Fruit fly (Drosophila melanogaster) whole organism, adult: ENCODE results near the gene CG8097.

Experiments used
- CG11617 ChIP-seq: fragments of 200-800 bp; sonication (Bioruptor generic); optimal IDR thresholded peaks from 2 replicates; lab custom pipeline; 2017; ENCODE audit warnings: mild to moderate bottlenecking, missing biosample characterization, missing genetic modification reagents, missing genetic modification characterization
- CG12768 ChIP-seq: fragments of 200-800 bp; sonication (Bioruptor generic); optimal IDR thresholded peaks from 2 replicates; lab custom pipeline; 2017; ENCODE audit warnings: missing biosample characterization, missing genetic modification characterization, mild to moderate bottlenecking, moderate library complexity, missing genetic modification reagents
- CG14711 ChIP-seq: fragments of 200-800 bp; sonication (Bioruptor generic); optimal IDR thresholded peaks from 2 replicates; lab custom pipeline; 2018; ENCODE audit warnings: missing biosample characterization, mild to moderate bottlenecking, missing genetic modification characterization, moderate library complexity
- CG1620 ChIP-seq: fragments of 200-800 bp; sonication (Bioruptor generic); optimal IDR thresholded peaks from 2 replicates; lab custom pipeline; 2016; ENCODE audit warnings: missing biosample characterization, missing genetic modification characterization
- CG33017 ChIP-seq: fragments of 200-800 bp; sonication (Bioruptor generic); optimal IDR thresholded peaks from 2 replicates; lab custom pipeline; 2018; ENCODE audit warnings: missing biosample characterization, mild to moderate bottlenecking, missing genetic modification characterization, moderate library complexity
- CG5204 ChIP-seq: fragments of 200-800 bp; sonication (Bioruptor generic); optimal IDR thresholded peaks from 2 replicates; lab custom pipeline; 2016; ENCODE audit warnings: missing biosample characterization, missing genetic modification characterization
- CG7045 ChIP-seq: fragments of 200-800 bp; sonication (Bioruptor generic); optimal IDR thresholded peaks from 2 replicates; lab custom pipeline; 2017; ENCODE audit warnings: missing biosample characterization, mild to moderate bottlenecking, missing genetic modification characterization
- CG7101 ChIP-seq: fragments of 200-800 bp; sonication (Bioruptor generic); optimal IDR thresholded peaks from 2 replicates; lab custom pipeline; 2018; ENCODE audit warnings: missing biosample characterization, mild to moderate bottlenecking, missing genetic modification characterization, moderate library complexity
- Clk ChIP-seq: fragments of 200-800 bp; sonication (Bioruptor generic); optimal IDR thresholded peaks from 2 replicates; lab custom pipeline; 2017; ENCODE audit warnings: missing biosample characterization, missing genetic modification characterization
- Crg-1 ChIP-seq: fragments of 200-800 bp; sonication (Bioruptor generic); optimal IDR thresholded peaks from 2 replicates; lab custom pipeline; 2016; ENCODE audit warnings: missing biosample characterization, missing genetic modification characterization
- Hr96 ChIP-seq: fragments of 200-800 bp; sonication (Bioruptor generic); optimal IDR thresholded peaks from 2 replicates; lab custom pipeline; 2016; ENCODE audit warnings: missing biosample characterization, missing genetic modification characterization
- Mnt ChIP-seq: fragments of 200-800 bp; sonication (Bioruptor generic); optimal IDR thresholded peaks from 2 replicates; lab custom pipeline; 2016; ENCODE audit warnings: missing biosample characterization, mild to moderate bottlenecking, missing genetic modification characterization
- bab1 ChIP-seq: fragments of 200-800 bp; sonication (Bioruptor generic); optimal IDR thresholded peaks from 3 replicates; lab custom pipeline; 2019; ENCODE audit warnings: missing biosample characterization, mild to moderate bottlenecking, missing genetic modification characterization, moderate library complexity
- cic ChIP-seq: fragments of 200-800 bp; sonication (Bioruptor generic); optimal IDR thresholded peaks from 2 replicates; lab custom pipeline; 2017; ENCODE audit warnings: missing biosample characterization, mild to moderate bottlenecking, missing genetic modification characterization, moderate library complexity
- cnc ChIP-seq, 2 experiments: fragments of >200 bp; optimal IDR thresholded peaks; 2 replicates each; lab custom pipeline; 2017
- kay ChIP-seq: fragments of 200-800 bp; sonication (Bioruptor generic); peaks from one replicate; lab custom pipeline; 2016; ENCODE audit warnings: missing biosample characterization, missing genetic modification characterization, borderline replicate concordance
- ovo ChIP-seq: fragments of 200-800 bp; sonication (Bioruptor generic); optimal IDR thresholded peaks from 2 replicates; lab custom pipeline; 2016; ENCODE audit warnings: missing biosample characterization, missing genetic modification characterization
- pad ChIP-seq: fragments of 200-800 bp; sonication (Bioruptor generic); optimal IDR thresholded peaks from 3 replicates; lab custom pipeline; 2017; ENCODE audit warnings: missing biosample characterization, missing genetic modification characterization, mild to moderate bottlenecking, moderate library complexity, missing genetic modification reagents
- tj ChIP-seq: fragments of 200-800 bp; sonication (Bioruptor generic); optimal IDR thresholded peaks from 3 replicates; lab custom pipeline; 2017; ENCODE audit warnings: missing biosample characterization, mild to moderate bottlenecking, missing genetic modification characterization, moderate library complexity
- toe ChIP-seq: fragments of 200-800 bp; sonication (Bioruptor generic); optimal IDR thresholded peaks from 2 replicates; lab custom pipeline; 2016; ENCODE audit warnings: missing biosample characterization, missing genetic modification characterization

CG8097 gene

DNA sequence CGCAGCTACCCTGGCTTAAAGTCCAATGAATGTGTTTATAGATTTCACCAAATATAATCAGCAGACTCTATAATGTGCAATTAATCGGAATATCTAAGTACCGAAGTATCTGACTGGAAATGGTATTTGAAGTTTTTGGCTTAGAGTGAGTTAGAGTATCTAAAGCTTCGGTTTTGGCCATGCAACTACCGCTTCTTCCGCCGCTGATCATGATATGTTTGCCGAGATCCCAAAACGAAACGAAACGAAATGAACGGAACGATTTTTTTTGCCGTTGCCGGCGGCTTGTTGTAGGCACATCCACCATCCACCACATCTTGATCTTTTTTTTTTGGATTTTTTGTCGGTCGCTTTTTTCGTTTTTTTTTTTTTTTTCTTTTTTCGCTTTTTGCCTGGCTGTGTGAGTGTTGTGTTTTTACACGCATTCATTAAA is 40.0 kb downstream of the CG8097 start:
- no peak for TF ChIP-seq CG5204 (GFP tag; lab: Kevin White, UChicago)
- TF ChIP-seq CG1620 (GFP tag; lab: Kevin White, UChicago): no peak

DNA sequence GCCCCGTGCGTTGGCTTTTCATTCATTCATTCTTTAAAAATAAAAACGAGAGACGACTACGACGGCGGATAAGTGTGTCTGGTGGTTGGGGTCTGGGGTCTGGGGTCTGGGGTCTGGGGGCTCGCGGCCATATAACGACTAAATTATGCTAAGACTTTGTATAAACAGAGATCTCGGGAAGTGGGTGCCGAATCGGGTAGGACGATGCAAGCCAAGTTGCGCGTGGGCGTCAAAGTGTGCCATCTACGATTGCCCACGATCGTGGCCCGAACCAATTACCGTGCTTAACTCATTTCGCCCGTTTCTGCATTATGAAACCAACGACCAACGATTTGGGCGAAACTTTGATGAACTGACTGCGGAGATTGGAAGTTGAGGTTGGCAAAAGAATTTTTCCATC is 40.9 kb downstream of the CG8097 start:
- TF ChIP-seq kay (GFP tag; lab: Kevin White, UChicago) (no peak), toe (GFP tag; lab: Kevin White, UChicago) (no peak), Mnt (GFP tag; lab: Kevin White, UChicago) (no peak), Hr96 (no peak), Clk (no peak), Crg-1 (no peak), CG1620 (GFP tag; lab: Kevin White, UChicago) (no peak), CG12768 (GFP tag; lab: Kevin White, UChicago) (no peak), cic (GFP tag; lab: Kevin White, UChicago) (no peak), CG7101 (tag; lab: Kevin White, UChicago) (no peak), pad (GFP tag; lab: Kevin White, UChicago) (no peak)

DNA sequence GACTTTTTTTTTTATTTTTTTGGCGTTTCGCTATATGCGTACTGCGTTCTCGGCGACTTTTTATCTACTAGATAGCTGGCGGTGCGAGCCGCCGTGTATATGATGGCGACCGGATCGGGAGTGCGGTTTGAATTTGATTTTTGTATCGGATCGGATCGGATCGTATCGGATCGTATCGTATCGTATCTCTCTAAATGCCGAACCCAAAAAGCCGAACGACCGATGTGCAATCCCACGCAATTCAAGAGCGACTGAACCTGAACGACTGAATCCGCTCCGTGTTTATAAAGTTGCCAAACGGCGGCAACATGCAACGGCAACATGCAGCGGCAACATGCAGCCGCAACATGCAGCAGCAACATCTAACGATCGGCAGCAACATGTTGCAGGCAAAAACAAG is 43.3 kb downstream of the CG8097 start:
- no peak for TF ChIP-seq CG1620 (GFP tag; lab: Kevin White, UChicago)
- TF ChIP-seq Clk: no peak
- peak; percentile 42 for TF ChIP-seq bab1 (GFP tag; lab: Kevin White, UChicago)
- no peak for TF ChIP-seq CG12768 (GFP tag; lab: Kevin White, UChicago)
- no peak for TF ChIP-seq ovo (GFP tag; lab: Kevin White, UChicago)
- TF ChIP-seq cnc (optimal IDR thresholded peaks at IDR 0.05; lab: Kevin White, UChicago): no peak
- no peak for TF ChIP-seq cic (GFP tag; lab: Kevin White, UChicago)
- no peak for TF ChIP-seq Mnt (GFP tag; lab: Kevin White, UChicago)
- no peak for TF ChIP-seq pad (GFP tag; lab: Kevin White, UChicago)
- TF ChIP-seq Hr96: peak; percentile 8
- no peak for TF ChIP-seq CG5204 (GFP tag; lab: Kevin White, UChicago)
- peak; percentile 14 for TF ChIP-seq Crg-1
- TF ChIP-seq CG14711 (tag; lab: Kevin White, UChicago): no peak
- TF ChIP-seq CG7101 (tag; lab: Kevin White, UChicago): no peak
- no peak for TF ChIP-seq CG7045
- no peak for TF ChIP-seq kay (GFP tag; lab: Kevin White, UChicago)
- TF ChIP-seq CG11617: no peak
- peak; percentile 30 for TF ChIP-seq tj (GFP tag; lab: Kevin White, UChicago)

DNA sequence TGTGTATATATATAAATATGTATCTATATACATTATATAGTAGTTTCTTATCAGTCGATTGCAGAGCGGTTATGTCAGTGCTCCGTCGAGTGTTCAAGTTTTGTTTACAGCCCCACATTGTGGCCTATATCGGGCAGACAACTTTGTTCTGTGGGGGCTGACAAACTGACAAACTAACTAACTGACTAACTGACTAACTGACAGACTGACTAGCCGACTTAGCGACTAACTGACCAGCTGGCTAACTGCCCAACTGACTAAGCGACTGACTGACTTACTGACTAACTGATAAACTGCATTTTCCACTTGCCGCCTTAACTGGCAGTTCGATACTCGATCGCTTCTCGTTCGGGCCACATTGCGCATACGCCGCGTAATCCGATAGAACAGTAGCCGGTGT is 47.0 kb downstream of the CG8097 start:
- TF ChIP-seq CG5204 (GFP tag; lab: Kevin White, UChicago) (no peak), pad (GFP tag; lab: Kevin White, UChicago) (no peak), CG1620 (GFP tag; lab: Kevin White, UChicago) (no peak), CG11617 (no peak), kay (GFP tag; lab: Kevin White, UChicago) (no peak), Hr96 (no peak), Mnt (GFP tag; lab: Kevin White, UChicago) (no peak), tj (GFP tag; lab: Kevin White, UChicago) (no peak), CG33017 (tag; lab: Kevin White, UChicago) (no peak), CG7045 (no peak)

DNA sequence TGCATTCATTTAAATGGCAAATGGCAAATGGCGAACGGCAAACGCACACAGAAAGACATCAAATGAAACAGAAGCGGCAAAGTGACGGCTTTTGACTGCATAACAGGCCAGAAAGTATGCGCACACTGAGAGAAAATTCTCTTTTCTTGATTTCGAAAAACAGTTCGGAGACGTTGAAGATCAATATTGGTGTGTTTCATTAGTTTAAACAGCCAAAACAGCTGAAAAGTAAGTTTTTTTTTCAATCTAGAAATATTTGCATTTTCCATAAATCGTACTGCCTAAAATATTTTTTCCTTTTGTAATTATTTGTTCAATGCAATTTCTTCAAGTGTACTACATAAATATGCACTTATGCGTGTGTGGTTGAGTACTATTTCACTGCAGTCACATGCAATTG is 47.9 kb downstream of the CG8097 start:
- no peak for TF ChIP-seq Mnt (GFP tag; lab: Kevin White, UChicago)
- TF ChIP-seq ovo (GFP tag; lab: Kevin White, UChicago): no peak
- TF ChIP-seq toe (GFP tag; lab: Kevin White, UChicago): no peak

DNA sequence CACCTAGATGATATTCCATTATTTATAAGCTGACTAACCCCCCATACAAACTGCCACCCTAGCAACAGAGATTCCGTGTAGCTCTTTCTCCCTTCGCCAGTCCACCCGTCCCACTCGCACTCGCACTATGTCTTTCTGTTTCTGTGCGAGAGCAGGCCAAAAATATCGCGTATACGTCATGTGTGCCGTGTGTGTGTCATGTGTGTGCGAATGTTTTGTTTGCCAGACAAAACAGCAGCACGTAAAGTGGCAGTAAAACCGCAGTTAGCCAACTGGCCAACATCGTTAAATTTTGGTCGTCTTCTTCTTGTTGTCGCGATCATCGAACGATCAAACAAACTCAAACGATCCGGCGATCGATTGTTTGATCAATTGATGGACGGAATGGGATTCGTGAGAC is 48.5 kb downstream of the CG8097 start:
- TF ChIP-seq Clk: no peak
- TF ChIP-seq CG11617: no peak
- TF ChIP-seq CG33017 (tag; lab: Kevin White, UChicago): no peak
- TF ChIP-seq Crg-1: no peak
- TF ChIP-seq ovo (GFP tag; lab: Kevin White, UChicago): no peak
- no peak for TF ChIP-seq CG5204 (GFP tag; lab: Kevin White, UChicago)
- TF ChIP-seq cic (GFP tag; lab: Kevin White, UChicago): no peak
- no peak for TF ChIP-seq pad (GFP tag; lab: Kevin White, UChicago)
- no peak for TF ChIP-seq CG1620 (GFP tag; lab: Kevin White, UChicago)
- TF ChIP-seq toe (GFP tag; lab: Kevin White, UChicago): no peak

DNA sequence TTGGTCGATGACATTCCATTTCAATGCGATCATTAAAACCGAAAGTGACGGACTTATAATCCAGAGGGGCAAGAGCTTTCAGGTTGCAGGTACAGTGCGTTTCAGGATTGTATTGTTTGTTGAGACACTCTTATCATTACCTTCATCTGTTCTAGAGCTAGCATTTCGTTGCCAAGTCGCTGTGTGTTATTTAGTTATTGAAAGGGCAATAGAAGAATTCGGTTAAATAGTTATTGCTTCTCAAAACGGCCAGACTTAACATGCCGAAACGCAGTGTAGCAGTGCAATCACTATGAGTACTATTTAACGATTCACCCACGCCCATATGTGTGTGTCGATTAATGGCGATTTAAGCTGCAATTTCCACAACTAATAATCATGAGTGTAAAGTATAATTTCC is 49.7 kb downstream of the CG8097 start:
- TF ChIP-seq Hr96: no peak
- peak; percentile 44 for TF ChIP-seq CG14711 (tag; lab: Kevin White, UChicago)
- TF ChIP-seq CG7101 (tag; lab: Kevin White, UChicago): peak; percentile 45
- peak; percentile 1 for TF ChIP-seq CG33017 (tag; lab: Kevin White, UChicago)
- no peak for TF ChIP-seq CG5204 (GFP tag; lab: Kevin White, UChicago)

DNA sequence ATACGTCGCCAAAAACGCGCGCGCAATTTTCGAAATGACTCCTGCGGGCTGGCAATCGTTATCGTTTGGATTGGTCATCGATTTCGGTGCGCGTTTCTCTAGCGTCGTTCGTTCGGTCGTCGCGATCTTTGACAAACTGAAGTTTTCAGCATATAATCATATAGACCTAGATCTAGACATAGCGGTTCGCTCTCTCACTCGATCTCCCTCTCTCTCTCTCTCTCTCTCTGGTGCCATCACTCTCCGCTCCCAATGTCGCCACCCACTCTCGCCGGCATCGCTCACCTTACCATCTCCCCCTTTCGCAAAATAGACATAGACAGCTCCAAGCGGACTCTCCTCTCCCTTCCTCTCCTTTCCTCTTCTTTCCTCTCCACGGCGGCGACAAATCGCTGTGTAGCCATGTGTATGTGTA is 50.4 kb downstream of the CG8097 start, which contains the start of gene sog:
sog (minus strand) TSS at position 122 of the 415 bp plus-strand sequence.
- TF ChIP-seq toe (GFP tag; lab: Kevin White, UChicago) (no peak), CG12768 (GFP tag; lab: Kevin White, UChicago) (no peak), CG1620 (GFP tag; lab: Kevin White, UChicago) (no peak), tj (GFP tag; lab: Kevin White, UChicago) (no peak), Crg-1 (no peak), CG11617 (no peak), CG5204 (GFP tag; lab: Kevin White, UChicago) (no peak), Clk (no peak), pad (GFP tag; lab: Kevin White, UChicago) (no peak), Hr96 (no peak), ovo (GFP tag; lab: Kevin White, UChicago) (no peak), cnc (optimal IDR thresholded peaks at IDR 0.05; lab: Kevin White, UChicago) (no peak), CG7101 (tag; lab: Kevin White, UChicago) (no peak), Mnt (GFP tag; lab: Kevin White, UChicago) (no peak), CG7045 (no peak), cic (GFP tag; lab: Kevin White, UChicago) (no peak), CG14711 (tag; lab: Kevin White, UChicago) (no peak), kay (GFP tag; lab: Kevin White, UChicago) (no peak), bab1 (GFP tag; lab: Kevin White, UChicago) (no peak), CG33017 (tag; lab: Kevin White, UChicago) (no peak)
